Fruit fly (Drosophila melanogaster) whole organism, embryonic: ENCODE results near the gene Polr1H.
A peak's percentile ranks its signal among the peaks of the same experiment; 100 is the strongest.

ENCODE experiments used
- Antp ChIP-seq: fragments of 200-800 bp; sonication (Bioruptor generic); optimal IDR thresholded peaks from 3 replicates; lab custom pipeline; 2016; ENCODE audit warnings: missing biosample characterization, missing genetic modification characterization
- Asciz ChIP-seq: fragments of 200-800 bp; sonication (Bioruptor generic); optimal IDR thresholded peaks from 2 replicates; lab custom pipeline; 2017; ENCODE audit warnings: missing biosample characterization, mild to moderate bottlenecking, missing genetic modification characterization, missing genetic modification reagents
- B-H1 ChIP-seq: fragments of 200-800 bp; sonication (Bioruptor generic); IDR thresholded peaks from 3 replicates; pipeline ENCODE4 v1.3.6; 2022; ENCODE audit warnings: missing biosample characterization, missing genetic modification characterization
- BtbVII ChIP-seq: fragments of 200-800 bp; sonication (Bioruptor generic); optimal IDR thresholded peaks from 3 replicates; lab custom pipeline; 2017; ENCODE audit warnings: missing biosample characterization, mild to moderate bottlenecking, missing genetic modification characterization
- CG10274 ChIP-seq: fragments of 200-800 bp; sonication (Bioruptor generic); optimal IDR thresholded peaks from 3 replicates; lab custom pipeline; 2017; ENCODE audit warnings: missing biosample characterization, mild to moderate bottlenecking, missing genetic modification characterization
- CG10462 ChIP-seq: fragments of 200-800 bp; sonication (Bioruptor generic); optimal IDR thresholded peaks from 2 replicates; lab custom pipeline; 2016; ENCODE audit warnings: missing biosample characterization, missing genetic modification characterization
- CG12299 ChIP-seq: fragments of 200-800 bp; sonication (Bioruptor generic); optimal IDR thresholded peaks from 2 replicates; lab custom pipeline; 2018; ENCODE audit warnings: missing biosample characterization, mild to moderate bottlenecking, missing genetic modification characterization
- CG12659 ChIP-seq: fragments of 200-800 bp; sonication (Bioruptor generic); optimal IDR thresholded peaks from 3 replicates; lab custom pipeline; 2017; ENCODE audit warnings: mild to moderate bottlenecking, missing biosample characterization, missing genetic modification reagents, missing genetic modification characterization
- CG12769 ChIP-seq: fragments of 200-800 bp; sonication (Bioruptor generic); optimal IDR thresholded peaks from 2 replicates; lab custom pipeline; 2019; ENCODE audit warnings: missing biosample characterization, mild to moderate bottlenecking, missing genetic modification characterization, moderate library complexity
- CG14710 ChIP-seq: fragments of 200-800 bp; sonication (Bioruptor generic); optimal IDR thresholded peaks from 3 replicates; lab custom pipeline; 2019; ENCODE audit warnings: missing biosample characterization, mild to moderate bottlenecking, missing genetic modification characterization, moderate library complexity
- CG15514 ChIP-seq: fragments of 200-800 bp; sonication (Bioruptor generic); optimal IDR thresholded peaks from 3 replicates; lab custom pipeline; 2017; ENCODE audit warnings: missing biosample characterization, missing genetic modification characterization, mild to moderate bottlenecking, moderate library complexity, missing genetic modification reagents
- CG18619 ChIP-seq: fragments of 200-800 bp; sonication (Bioruptor generic); optimal IDR thresholded peaks from 3 replicates; lab custom pipeline; 2017; ENCODE audit warnings: missing biosample characterization, mild to moderate bottlenecking, missing genetic modification characterization
- CG2889 ChIP-seq: fragments of 200-800 bp; sonication (Bioruptor generic); IDR thresholded peaks from 3 replicates; pipeline ENCODE4 v1.3.6; 2022; ENCODE audit warnings: missing biosample characterization, missing genetic modification characterization
- CG3163 ChIP-seq: fragments of 200-800 bp; sonication (Bioruptor generic); optimal IDR thresholded peaks from 3 replicates; lab custom pipeline; 2016; ENCODE audit warnings: missing biosample characterization, missing genetic modification characterization
- CG4617 ChIP-seq: fragments of 200-800 bp; sonication (Bioruptor generic); optimal IDR thresholded peaks from 3 replicates; lab custom pipeline; 2016; ENCODE audit warnings: missing biosample characterization, missing genetic modification characterization, borderline replicate concordance
- CG4730 ChIP-seq: fragments of 200-800 bp; sonication (Bioruptor generic); IDR thresholded peaks from 2 replicates; pipeline ENCODE4 v1.3.6; 2022; ENCODE audit warnings: missing biosample characterization, missing genetic modification characterization
- CG5953 ChIP-seq: fragments of 200-800 bp; sonication (Bioruptor generic); IDR thresholded peaks from 2 replicates; pipeline ENCODE4 v1.3.6; 2022; ENCODE audit warnings: missing biosample characterization, missing genetic modification characterization
- CG8281 ChIP-seq: fragments of 200-800 bp; sonication (Bioruptor generic); optimal IDR thresholded peaks from 2 replicates; lab custom pipeline; 2018; ENCODE audit warnings: missing biosample characterization, mild to moderate bottlenecking, missing genetic modification characterization, moderate library complexity
- CoRest ChIP-seq: fragments of 200-800 bp; sonication (Bioruptor generic); optimal IDR thresholded peaks from 3 replicates; lab custom pipeline; 2018; ENCODE audit warnings: missing biosample characterization, mild to moderate bottlenecking, missing genetic modification characterization, moderate library complexity
- Dad ChIP-seq: fragments of 200-800 bp; sonication (Bioruptor generic); optimal IDR thresholded peaks from 3 replicates; lab custom pipeline; 2016; ENCODE audit warnings: missing biosample characterization, missing genetic modification characterization
- Dp ChIP-seq: fragments of 200-800 bp; sonication (Bioruptor generic); optimal IDR thresholded peaks from 2 replicates; lab custom pipeline; 2018; ENCODE audit warnings: missing biosample characterization, mild to moderate bottlenecking, missing genetic modification characterization, moderate library complexity
- Hmr ChIP-seq: fragments of 200-800 bp; sonication (Bioruptor generic); optimal IDR thresholded peaks from 3 replicates; lab custom pipeline; 2017; ENCODE audit warnings: mild to moderate bottlenecking, missing biosample characterization, missing genetic modification reagents, missing genetic modification characterization
- Hmx ChIP-seq: fragments of 200-800 bp; sonication (Bioruptor generic); optimal IDR thresholded peaks from 2 replicates; lab custom pipeline; 2016; ENCODE audit warnings: missing biosample characterization, missing genetic modification characterization
- Kr ChIP-seq: fragments of 200-800 bp; sonication (Bioruptor generic); optimal IDR thresholded peaks from 2 replicates; lab custom pipeline; 2017; ENCODE audit warnings: missing biosample characterization, mild to moderate bottlenecking, missing genetic modification characterization
- NC2β ChIP-seq: fragments of 200-800 bp; sonication (Bioruptor generic); optimal IDR thresholded peaks from 2 replicates; lab custom pipeline; 2016; ENCODE audit warnings: missing biosample characterization, missing genetic modification characterization
- NfI ChIP-seq: fragments of 200-800 bp; sonication (Bioruptor generic); optimal IDR thresholded peaks from 3 replicates; lab custom pipeline; 2018; ENCODE audit warnings: missing biosample characterization, mild to moderate bottlenecking, missing genetic modification characterization, moderate library complexity
- al ChIP-seq: fragments of 200-800 bp; sonication (Bioruptor generic); IDR thresholded peaks from 2 replicates; pipeline ENCODE4 v1.3.6; 2022; ENCODE audit warnings: missing biosample characterization, missing genetic modification characterization
- ara ChIP-seq: fragments of 200-800 bp; sonication (Bioruptor generic); IDR thresholded peaks from 2 replicates; pipeline ENCODE4 v1.3.6; 2022; ENCODE audit warnings: missing biosample characterization, missing genetic modification characterization
- bowl ChIP-seq: fragments of 200-800 bp; sonication (Bioruptor generic); IDR thresholded peaks from 2 replicates; pipeline ENCODE4 v1.3.6; 2022; ENCODE audit warnings: missing biosample characterization, missing genetic modification characterization
- btn ChIP-seq: fragments of 200-800 bp; sonication (Bioruptor generic); optimal IDR thresholded peaks from 2 replicates; lab custom pipeline; 2016; ENCODE audit warnings: missing biosample characterization, missing genetic modification characterization
- cad ChIP-seq: fragments of >200 bp; optimal IDR thresholded peaks from 2 replicates; lab custom pipeline; 2017; ENCODE audit warnings: missing biosample characterization, missing genetic modification characterization
- chif ChIP-seq, 2 experiments: fragments of 200-800 bp; sonication (Bioruptor generic); optimal IDR thresholded peaks; 3 replicates each; lab custom pipeline; 2016; ENCODE audit warnings: missing biosample characterization in 2 of 2, missing genetic modification characterization in 2 of 2
- chn ChIP-seq: fragments of 200-800 bp; sonication (Bioruptor generic); optimal IDR thresholded peaks from 2 replicates; lab custom pipeline; 2016; ENCODE audit warnings: missing biosample characterization, missing genetic modification characterization
- cwo ChIP-seq: fragments of 200-800 bp; sonication (Bioruptor generic); optimal IDR thresholded peaks from 3 replicates; lab custom pipeline; 2017; ENCODE audit warnings: missing biosample characterization, missing genetic modification characterization, mild to moderate bottlenecking, moderate library complexity, missing genetic modification reagents
- esg ChIP-seq: fragments of 200-800 bp; sonication (Bioruptor generic); conservative IDR thresholded peaks from 2 replicates; pipeline ENCODE4 v1.3.6; 2022; ENCODE audit warnings: missing biosample characterization, missing genetic modification characterization
- eyg ChIP-seq: fragments of 200-800 bp; sonication (Bioruptor generic); optimal IDR thresholded peaks from 3 replicates; lab custom pipeline; 2016; ENCODE audit warnings: missing biosample characterization, missing genetic modification characterization
- fd3F ChIP-seq: fragments of 200-800 bp; sonication (Bioruptor generic); optimal IDR thresholded peaks from 2 replicates; lab custom pipeline; 2018; ENCODE audit warnings: missing biosample characterization, mild to moderate bottlenecking, missing genetic modification characterization, moderate library complexity
- fd96Cb ChIP-seq: fragments of 200-800 bp; sonication (Bioruptor generic); optimal IDR thresholded peaks from 2 replicates; lab custom pipeline; 2018; ENCODE audit warnings: missing biosample characterization, mild to moderate bottlenecking, missing genetic modification characterization, moderate library complexity
- fru ChIP-seq: fragments of >200 bp; optimal IDR thresholded peaks from 2 replicates; lab custom pipeline; 2017
- knrl ChIP-seq: fragments of 200-800 bp; sonication (Bioruptor generic); IDR thresholded peaks from 3 replicates; pipeline ENCODE4 v1.3.6; 2022; ENCODE audit warnings: missing biosample characterization, missing genetic modification characterization; ENCODE audit not compliant: partially characterized antibody
- odd ChIP-seq: fragments of 200-800 bp; sonication (Bioruptor generic); optimal IDR thresholded peaks from 2 replicates; lab custom pipeline; 2017; ENCODE audit warnings: missing biosample characterization, mild to moderate bottlenecking, missing genetic modification characterization
- pzg ChIP-seq: fragments of 200-800 bp; sonication (Bioruptor generic); optimal IDR thresholded peaks from 3 replicates; lab custom pipeline; 2018; ENCODE audit warnings: missing biosample characterization, mild to moderate bottlenecking, missing genetic modification characterization, moderate library complexity
- sd ChIP-seq: fragments of 200-800 bp; sonication (Bioruptor generic); optimal IDR thresholded peaks from 3 replicates; lab custom pipeline; 2018; ENCODE audit warnings: missing biosample characterization, mild to moderate bottlenecking, missing genetic modification characterization, moderate library complexity
- sens ChIP-seq: fragments of 200-800 bp; sonication (Bioruptor generic); peaks from one replicate; lab custom pipeline; 2016; ENCODE audit warnings: missing biosample characterization, missing genetic modification characterization
- stwl ChIP-seq: fragments of 200-800 bp; sonication (Bioruptor generic); optimal IDR thresholded peaks from 3 replicates; lab custom pipeline; 2018; ENCODE audit warnings: missing biosample characterization, mild to moderate bottlenecking, missing genetic modification characterization, moderate library complexity
- tio ChIP-seq: fragments of 200-800 bp; sonication (Bioruptor generic); optimal IDR thresholded peaks from 2 replicates; lab custom pipeline; 2017; ENCODE audit warnings: missing biosample characterization, missing genetic modification characterization, inconsistent platforms
- ttk ChIP-seq: fragments of 200-800 bp; sonication (Bioruptor generic); IDR thresholded peaks from 2 replicates; pipeline ENCODE4 v2.1.2; 2022; ENCODE audit warnings: missing biosample characterization, missing genetic modification characterization
- vvl ChIP-seq: fragments of 200-800 bp; sonication (Bioruptor generic); IDR thresholded peaks from 2 replicates; pipeline ENCODE4 v1.3.6; 2022; ENCODE audit warnings: missing biosample characterization, missing genetic modification characterization
- zen2 ChIP-seq: fragments of 200-800 bp; sonication (Bioruptor generic); IDR thresholded peaks from 3 replicates; pipeline ENCODE4 v1.3.6; 2022; ENCODE audit warnings: missing biosample characterization, missing genetic modification characterization; ENCODE audit not compliant: partially characterized antibody

The Polr1H gene

dm6 chr3R:21777660-21778059, at the start of gene Polr1H (continued):
- no peak for TF ChIP-seq CG10462 (GFP tag; lab: Kevin White, UChicago)
- TF ChIP-seq Hmx (GFP tag; lab: Kevin White, UChicago) = no peak
- no peak for TF ChIP-seq fd96Cb (tag; lab: Kevin White, UChicago)
- no peak for TF ChIP-seq Asciz
- TF ChIP-seq CG5953 = no peak
- TF ChIP-seq vvl = peak; percentile 36; the same call in 1 of the 2 replicates
- TF ChIP-seq cwo (GFP tag; lab: Kevin White, UChicago) = peak; percentile 91
- TF ChIP-seq CG18619 (GFP tag; lab: Kevin White, UChicago) = no peak
- TF ChIP-seq BtbVII (GFP tag; lab: Kevin White, UChicago) = no peak
- no peak for TF ChIP-seq CG8281 (tag; lab: Kevin White, UChicago)
- no peak for TF ChIP-seq eyg (GFP tag; lab: Kevin White, UChicago)
- no peak for TF ChIP-seq CG4730 (GFP tag; lab: Robert Waterston, UW)
- TF ChIP-seq chif (GFP tag; optimal IDR thresholded peaks at IDR 0.05; lab: Kevin White, UChicago) = no peak
- TF ChIP-seq Hmr (GFP tag; lab: Kevin White, UChicago) = peak; percentile 29
- peak; percentile 66 for TF ChIP-seq stwl (tag; lab: Kevin White, UChicago)
- TF ChIP-seq CG12659 (GFP tag; lab: Kevin White, UChicago) = peak; percentile 37
- TF ChIP-seq CG15514 (GFP tag; lab: Kevin White, UChicago) = peak; percentile 91
- peak; percentile 23 for TF ChIP-seq CG4617
- no peak for TF ChIP-seq btn
- no peak for TF ChIP-seq Antp (GFP tag; lab: Kevin White, UChicago)
- TF ChIP-seq fru (lab: Kevin White, UChicago) = no peak
- no peak for TF ChIP-seq sd
- TF ChIP-seq NfI (GFP tag; lab: Kevin White, UChicago) = no peak
- no peak for TF ChIP-seq Dad (GFP tag; lab: Kevin White, UChicago)
- no peak for TF ChIP-seq fd3F (GFP tag; lab: Kevin White, UChicago)
- TF ChIP-seq chn = no peak
- no peak for TF ChIP-seq NC2β (GFP tag; lab: Kevin White, UChicago)
- TF ChIP-seq odd (GFP tag; lab: Kevin White, UChicago) = no peak
- no peak for TF ChIP-seq CG12769 (tag; lab: Kevin White, UChicago)
- no peak for TF ChIP-seq CG10274 (GFP tag; lab: Kevin White, UChicago)
- no peak for TF ChIP-seq tio (GFP tag; lab: Kevin White, UChicago)
- TF ChIP-seq al = no peak
- no peak for TF ChIP-seq ttk
- TF ChIP-seq cad (GFP tag; lab: Kevin White, UChicago) = no peak
- no peak for TF ChIP-seq CG12299
- TF ChIP-seq CG3163 = no peak
- TF ChIP-seq Kr (GFP tag; lab: Kevin White, UChicago) = no peak
- peak; percentile 81 for TF ChIP-seq Dp (GFP tag; lab: Kevin White, UChicago)
- peak; percentile 90 for TF ChIP-seq sens (GFP tag; lab: Kevin White, UChicago)
- TF ChIP-seq ara (GFP tag; lab: Robert Waterston, UW) = no peak
- TF ChIP-seq zen2 = no peak
- TF ChIP-seq bowl (GFP tag; lab: Robert Waterston, UW) = no peak
- no peak for TF ChIP-seq esg (GFP tag; lab: Robert Waterston, UW)
- peak; percentile 42 for TF ChIP-seq CG14710
- TF ChIP-seq CoRest (tag; lab: Kevin White, UChicago) = no peak
- TF ChIP-seq B-H1 = no peak
- TF ChIP-seq knrl = peak; percentile 8; the same call in 1 of the 3 replicates
- TF ChIP-seq pzg (GFP tag; lab: Kevin White, UChicago) = peak; percentile 91
- TF ChIP-seq CG2889 (GFP tag; lab: Robert Waterston, UW) = no peak
